Worm (Caenorhabditis elegans): Measurements from ENCODE around the gene F53F8.7.

- TF ChIP-seq snpc-4 (tag; optimal IDR thresholded peaks at IDR 0.05) (no peak), nhr-129 (tag; optimal IDR thresholded peaks at IDR 0.05) (no peak), unc-62 (GFP tag; optimal IDR thresholded peaks at IDR 0.05) (no peak)
Measured at ce11 chrV:20739387-20739786, 41.2 kb upstream of the F53F8.7 start.
